Fruit fly (Drosophila melanogaster) whole organism, adult: ENCODE measurements around the gene Dsor1.

Experiments used
- CG11617 ChIP-seq: fragments of 200-800 bp; sonication (Bioruptor generic); optimal IDR thresholded peaks from 2 replicates; lab custom pipeline; 2017; ENCODE audit warnings: mild to moderate bottlenecking, missing biosample characterization, missing genetic modification reagents, missing genetic modification characterization
- CG12768 ChIP-seq: fragments of 200-800 bp; sonication (Bioruptor generic); optimal IDR thresholded peaks from 2 replicates; lab custom pipeline; 2017; ENCODE audit warnings: missing biosample characterization, missing genetic modification characterization, mild to moderate bottlenecking, moderate library complexity, missing genetic modification reagents
- CG14711 ChIP-seq: fragments of 200-800 bp; sonication (Bioruptor generic); optimal IDR thresholded peaks from 2 replicates; lab custom pipeline; 2018; ENCODE audit warnings: missing biosample characterization, mild to moderate bottlenecking, missing genetic modification characterization, moderate library complexity
- CG1620 ChIP-seq: fragments of 200-800 bp; sonication (Bioruptor generic); optimal IDR thresholded peaks from 2 replicates; lab custom pipeline; 2016; ENCODE audit warnings: missing biosample characterization, missing genetic modification characterization
- CG33017 ChIP-seq: fragments of 200-800 bp; sonication (Bioruptor generic); optimal IDR thresholded peaks from 2 replicates; lab custom pipeline; 2018; ENCODE audit warnings: missing biosample characterization, mild to moderate bottlenecking, missing genetic modification characterization, moderate library complexity
- CG5204 ChIP-seq: fragments of 200-800 bp; sonication (Bioruptor generic); optimal IDR thresholded peaks from 2 replicates; lab custom pipeline; 2016; ENCODE audit warnings: missing biosample characterization, missing genetic modification characterization
- CG7045 ChIP-seq: fragments of 200-800 bp; sonication (Bioruptor generic); optimal IDR thresholded peaks from 2 replicates; lab custom pipeline; 2017; ENCODE audit warnings: missing biosample characterization, mild to moderate bottlenecking, missing genetic modification characterization
- CG7101 ChIP-seq: fragments of 200-800 bp; sonication (Bioruptor generic); optimal IDR thresholded peaks from 2 replicates; lab custom pipeline; 2018; ENCODE audit warnings: missing biosample characterization, mild to moderate bottlenecking, missing genetic modification characterization, moderate library complexity
- Clk ChIP-seq: fragments of 200-800 bp; sonication (Bioruptor generic); optimal IDR thresholded peaks from 2 replicates; lab custom pipeline; 2017; ENCODE audit warnings: missing biosample characterization, missing genetic modification characterization
- Crg-1 ChIP-seq: fragments of 200-800 bp; sonication (Bioruptor generic); optimal IDR thresholded peaks from 2 replicates; lab custom pipeline; 2016; ENCODE audit warnings: missing biosample characterization, missing genetic modification characterization
- Hr96 ChIP-seq: fragments of 200-800 bp; sonication (Bioruptor generic); optimal IDR thresholded peaks from 2 replicates; lab custom pipeline; 2016; ENCODE audit warnings: missing biosample characterization, missing genetic modification characterization
- Mnt ChIP-seq: fragments of 200-800 bp; sonication (Bioruptor generic); optimal IDR thresholded peaks from 2 replicates; lab custom pipeline; 2016; ENCODE audit warnings: missing biosample characterization, mild to moderate bottlenecking, missing genetic modification characterization
- bab1 ChIP-seq: fragments of 200-800 bp; sonication (Bioruptor generic); optimal IDR thresholded peaks from 3 replicates; lab custom pipeline; 2019; ENCODE audit warnings: missing biosample characterization, mild to moderate bottlenecking, missing genetic modification characterization, moderate library complexity
- cic ChIP-seq: fragments of 200-800 bp; sonication (Bioruptor generic); optimal IDR thresholded peaks from 2 replicates; lab custom pipeline; 2017; ENCODE audit warnings: missing biosample characterization, mild to moderate bottlenecking, missing genetic modification characterization, moderate library complexity
- cnc ChIP-seq, 2 experiments: fragments of >200 bp; optimal IDR thresholded peaks; 2 replicates each; lab custom pipeline; 2017
- kay ChIP-seq: fragments of 200-800 bp; sonication (Bioruptor generic); peaks from one replicate; lab custom pipeline; 2016; ENCODE audit warnings: missing biosample characterization, missing genetic modification characterization, borderline replicate concordance
- ovo ChIP-seq: fragments of 200-800 bp; sonication (Bioruptor generic); optimal IDR thresholded peaks from 2 replicates; lab custom pipeline; 2016; ENCODE audit warnings: missing biosample characterization, missing genetic modification characterization
- pad ChIP-seq: fragments of 200-800 bp; sonication (Bioruptor generic); optimal IDR thresholded peaks from 3 replicates; lab custom pipeline; 2017; ENCODE audit warnings: missing biosample characterization, missing genetic modification characterization, mild to moderate bottlenecking, moderate library complexity, missing genetic modification reagents
- tj ChIP-seq: fragments of 200-800 bp; sonication (Bioruptor generic); optimal IDR thresholded peaks from 3 replicates; lab custom pipeline; 2017; ENCODE audit warnings: missing biosample characterization, mild to moderate bottlenecking, missing genetic modification characterization, moderate library complexity
- toe ChIP-seq: fragments of 200-800 bp; sonication (Bioruptor generic); optimal IDR thresholded peaks from 2 replicates; lab custom pipeline; 2016; ENCODE audit warnings: missing biosample characterization, missing genetic modification characterization

The Dsor1 gene

dm6 chrX:9295518-9295917 is 48.4 kb downstream of the Dsor1 start:
- TF ChIP-seq CG12768 (GFP tag; lab: Kevin White, UChicago) = no peak
- TF ChIP-seq cic (GFP tag; lab: Kevin White, UChicago) = no peak
- no peak for TF ChIP-seq CG33017 (tag; lab: Kevin White, UChicago)
- TF ChIP-seq ovo (GFP tag; lab: Kevin White, UChicago) = no peak
- no peak for TF ChIP-seq CG7045 (GFP tag; lab: Kevin White, UChicago)
- TF ChIP-seq tj (GFP tag; lab: Kevin White, UChicago) = no peak
- no peak for TF ChIP-seq kay (GFP tag; lab: Kevin White, UChicago)
- no peak for TF ChIP-seq CG7101 (tag; lab: Kevin White, UChicago)
- no peak for TF ChIP-seq cnc (optimal IDR thresholded peaks at IDR 0.05; lab: Kevin White, UChicago)
- no peak for TF ChIP-seq CG11617 (GFP tag; lab: Kevin White, UChicago)
- no peak for TF ChIP-seq Hr96 (GFP tag; lab: Kevin White, UChicago)
- no peak for TF ChIP-seq toe (GFP tag; lab: Kevin White, UChicago)
- no peak for TF ChIP-seq Clk (GFP tag; lab: Kevin White, UChicago)
- TF ChIP-seq CG14711 (tag; lab: Kevin White, UChicago) = no peak
- no peak for TF ChIP-seq Mnt
- TF ChIP-seq CG5204 = no peak

- TF ChIP-seq Hr96 (GFP tag; lab: Kevin White, UChicago) (no peak), CG11617 (GFP tag; lab: Kevin White, UChicago) (no peak), Crg-1 (GFP tag; lab: Kevin White, UChicago) (no peak), CG7101 (tag; lab: Kevin White, UChicago) (no peak), CG1620 (GFP tag; lab: Kevin White, UChicago) (no peak), CG14711 (tag; lab: Kevin White, UChicago) (no peak), cnc (optimal IDR thresholded peaks at IDR 0.05; lab: Kevin White, UChicago) (no peak), CG5204 (no peak), toe (GFP tag; lab: Kevin White, UChicago) (no peak), tj (GFP tag; lab: Kevin White, UChicago) (no peak), CG7045 (GFP tag; lab: Kevin White, UChicago) (no peak), kay (GFP tag; lab: Kevin White, UChicago) (no peak), CG12768 (GFP tag; lab: Kevin White, UChicago) (no peak), Mnt (no peak), bab1 (GFP tag; lab: Kevin White, UChicago) (no peak), ovo (GFP tag; lab: Kevin White, UChicago) (no peak), CG33017 (tag; lab: Kevin White, UChicago) (no peak), pad (GFP tag; lab: Kevin White, UChicago) (no peak), Clk (GFP tag; lab: Kevin White, UChicago) (no peak), cic (GFP tag; lab: Kevin White, UChicago) (no peak)
Measured at dm6 chrX:9296518-9296917, 49.4 kb downstream of the Dsor1 start.

dm6 chrX:9297661-9298433 is 50.7 kb downstream of the Dsor1 start:
- no peak for TF ChIP-seq toe (GFP tag; lab: Kevin White, UChicago)
- no peak for TF ChIP-seq cic (GFP tag; lab: Kevin White, UChicago)
- no peak for TF ChIP-seq tj (GFP tag; lab: Kevin White, UChicago)
- TF ChIP-seq cnc (optimal IDR thresholded peaks at IDR 0.05; lab: Kevin White, UChicago) = no peak
- no peak for TF ChIP-seq CG7101 (tag; lab: Kevin White, UChicago)
- TF ChIP-seq pad (GFP tag; lab: Kevin White, UChicago) = no peak
- no peak for TF ChIP-seq Clk (GFP tag; lab: Kevin White, UChicago)
- TF ChIP-seq CG11617 (GFP tag; lab: Kevin White, UChicago) = no peak
- TF ChIP-seq CG33017 (tag; lab: Kevin White, UChicago) = no peak
- no peak for TF ChIP-seq ovo (GFP tag; lab: Kevin White, UChicago)
- TF ChIP-seq Mnt = no peak
- no peak for TF ChIP-seq bab1 (GFP tag; lab: Kevin White, UChicago)
- TF ChIP-seq CG5204 = no peak
- TF ChIP-seq Hr96 (GFP tag; lab: Kevin White, UChicago) = no peak
- no peak for TF ChIP-seq CG14711 (tag; lab: Kevin White, UChicago)
- TF ChIP-seq CG12768 (GFP tag; lab: Kevin White, UChicago) = no peak
- no peak for TF ChIP-seq CG7045 (GFP tag; lab: Kevin White, UChicago)
- no peak for TF ChIP-seq kay (GFP tag; lab: Kevin White, UChicago)
- TF ChIP-seq Crg-1 (GFP tag; lab: Kevin White, UChicago) = no peak
